Fruit fly (Drosophila melanogaster) whole organism, embryonic: ENCODE data around the gene CtBP.
A peak's percentile ranks its signal among the peaks of the same experiment; 100 is the strongest.

ENCODE experiments used
- Atf3 ChIP-seq: fragments of 200-800 bp; sonication (Bioruptor generic); optimal IDR thresholded peaks from 3 replicates; lab custom pipeline; 2016; ENCODE audit warnings: missing biosample characterization, missing genetic modification characterization
- CG13894 ChIP-seq: fragments of 200-800 bp; sonication (Bioruptor generic); optimal IDR thresholded peaks from 3 replicates; lab custom pipeline; 2018; ENCODE audit warnings: missing biosample characterization, mild to moderate bottlenecking, missing genetic modification characterization, moderate library complexity
- CG7928 ChIP-seq: fragments of 200-800 bp; sonication (Bioruptor generic); optimal IDR thresholded peaks from 2 replicates; lab custom pipeline; 2017; ENCODE audit warnings: missing biosample characterization, mild to moderate bottlenecking, missing genetic modification characterization
- Hr39 ChIP-seq: fragments of >200 bp; optimal IDR thresholded peaks from 2 replicates; lab custom pipeline; 2017
- ems ChIP-seq: fragments of 200-800 bp; sonication (Bioruptor generic); optimal IDR thresholded peaks from 3 replicates; lab custom pipeline; 2016; ENCODE audit warnings: missing biosample characterization, missing genetic modification characterization
- gcm ChIP-seq: fragments of 200-800 bp; sonication (Bioruptor generic); optimal IDR thresholded peaks from 2 replicates; lab custom pipeline; 2019; ENCODE audit warnings: missing biosample characterization, mild to moderate bottlenecking, missing genetic modification characterization, moderate library complexity
- nom ChIP-seq: fragments of 200-800 bp; sonication (Bioruptor generic); optimal IDR thresholded peaks from 2 replicates; lab custom pipeline; 2017; ENCODE audit warnings: missing biosample characterization, missing genetic modification characterization, mild to moderate bottlenecking, moderate library complexity, missing genetic modification reagents
- stwl ChIP-seq: fragments of 200-800 bp; sonication (Bioruptor generic); optimal IDR thresholded peaks from 3 replicates; lab custom pipeline; 2018; ENCODE audit warnings: missing biosample characterization, mild to moderate bottlenecking, missing genetic modification characterization, moderate library complexity

DNA sequence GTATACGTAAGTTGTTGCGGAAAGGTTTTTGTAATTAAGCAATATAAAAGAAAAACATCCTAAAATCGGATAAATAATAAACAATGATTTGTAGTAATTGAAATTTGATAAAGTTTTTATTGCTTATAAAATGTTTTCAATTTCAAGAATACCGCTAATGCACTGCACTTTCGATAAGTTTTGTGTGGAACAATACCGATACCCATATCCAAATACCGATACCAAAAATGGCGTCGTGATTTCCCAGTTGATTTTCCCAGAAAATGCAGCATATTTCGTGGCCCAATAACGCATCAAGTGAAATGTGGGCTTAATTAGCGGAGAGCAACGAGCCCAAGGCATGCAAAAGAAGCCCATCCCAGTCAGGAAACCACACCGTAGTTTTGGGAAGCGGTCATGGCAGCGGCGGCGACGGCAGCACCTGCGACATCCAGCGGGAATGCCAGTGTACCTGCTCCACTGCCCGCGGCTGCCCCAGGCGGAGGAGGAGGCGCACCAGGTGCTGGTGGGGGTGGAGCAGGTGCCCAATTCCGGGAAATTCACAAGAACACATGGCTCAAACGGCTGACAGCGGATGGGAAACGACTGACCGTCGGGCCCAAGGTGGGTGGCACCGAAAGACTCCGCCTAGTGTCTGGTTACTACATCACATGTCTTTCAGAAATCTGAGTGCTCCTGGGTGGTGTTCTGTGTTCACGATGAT, 25.5 kb upstream of the CtBP start, which contains the start of gene CG31342:
- TF ChIP-seq nom (GFP tag; lab: Kevin White, UChicago) = peak; percentile 5
- peak; percentile 69 for TF ChIP-seq stwl (tag; lab: Kevin White, UChicago)
- TF ChIP-seq CG13894 (tag; lab: Kevin White, UChicago) = no peak
- no peak for TF ChIP-seq ems (GFP tag; lab: Kevin White, UChicago)
- TF ChIP-seq Hr39 = no peak
- TF ChIP-seq CG7928 (GFP tag; lab: Kevin White, UChicago) = no peak
- TF ChIP-seq gcm (GFP tag; lab: Kevin White, UChicago) = no peak
- TF ChIP-seq Atf3 (GFP tag; lab: Kevin White, UChicago) = no peak
